Worm (Caenorhabditis elegans) whole organism, L4 larva: ENCODE results near the gene nhr-233.

Experiments
- F26F4.8 ChIP-seq: fragments of 200-800 bp; sonication (Bioruptor generic); conservative IDR thresholded peaks from 2 replicates; pipeline ENCODE4 v1.3.6; 2022; ENCODE audit warnings: missing genetic modification characterization, missing compliant biosample characterization
- F49E8.2 ChIP-seq: sonication (generic microtip); optimal IDR thresholded peaks from 2 replicates; lab custom pipeline; 2016; ENCODE audit warnings: missing compliant biosample characterization, mild to moderate bottlenecking, missing genetic modification characterization, borderline replicate concordance
- Y75B8A.6 ChIP-seq: fragments of 200-800 bp; sonication (Bioruptor generic); IDR thresholded peaks from 2 replicates; pipeline ENCODE4 v1.3.6; 2022; ENCODE audit warnings: missing genetic modification reagents, missing genetic modification characterization, missing compliant biosample characterization
- aly-2 ChIP-seq: sonication (generic microtip); optimal IDR thresholded peaks from 2 replicates; lab custom pipeline; 2018; ENCODE audit warnings: missing biosample characterization, missing genetic modification characterization
- ama-1 ChIP-seq: fragments of 150-350 bp; optimal IDR thresholded peaks from 2 replicates; lab custom pipeline; 2014; ENCODE audit warnings: inconsistent platforms, mixed read lengths
- lin-39 ChIP-seq: fragments of 150-350 bp; optimal IDR thresholded peaks from 2 replicates; lab custom pipeline; 2014; ENCODE audit warnings: missing biosample characterization, missing genetic modification reagents, missing genetic modification characterization
- nhr-11 ChIP-seq: fragments of 150-350 bp; optimal IDR thresholded peaks from 2 replicates; lab custom pipeline; 2014; ENCODE audit warnings: missing biosample characterization, missing genetic modification characterization
- nhr-25 ChIP-seq: sonication (generic microtip); optimal IDR thresholded peaks from 2 replicates; lab custom pipeline; 2017; ENCODE audit warnings: missing genetic modification characterization, mild to moderate bottlenecking, missing compliant biosample characterization, antibody characterized with exemption, moderate library complexity, borderline replicate concordance; ENCODE audit not compliant: insufficient read depth
- nhr-41 ChIP-seq: fragments of 200-800 bp; sonication (Bioruptor generic); IDR thresholded peaks from 2 replicates; pipeline ENCODE4 v1.3.6; 2022; ENCODE audit warnings: missing genetic modification reagents, missing genetic modification characterization, missing compliant biosample characterization
- nhr-6 ChIP-seq: fragments of 150-350 bp; optimal IDR thresholded peaks from 2 replicates; lab custom pipeline; 2014; ENCODE audit warnings: missing biosample characterization, missing genetic modification characterization
- unc-130 ChIP-seq: sonication (generic microtip); optimal IDR thresholded peaks from 2 replicates; lab custom pipeline; 2016; ENCODE audit warnings: missing genetic modification reagents, missing genetic modification characterization, missing compliant biosample characterization
- unc-62 ChIP-seq, 3 experiments: fragments of 150-350 bp in 1 of 3; sonication (generic microtip); optimal IDR thresholded peaks in 2 of 3; peaks in 1 of 3; 1 replicate in 1 of 3; 2 replicates in 2 of 3; lab custom pipeline; 2014 to 2017; ENCODE audit warnings: missing biosample characterization in 3 of 3, missing genetic modification characterization in 3 of 3, missing genetic modification reagents in 3 of 3, missing genotype in 1 of 3
- ztf-11 ChIP-seq: fragments of 150-350 bp; optimal IDR thresholded peaks from 2 replicates; lab custom pipeline; 2014; ENCODE audit warnings: missing biosample characterization, missing genetic modification characterization

DNA sequence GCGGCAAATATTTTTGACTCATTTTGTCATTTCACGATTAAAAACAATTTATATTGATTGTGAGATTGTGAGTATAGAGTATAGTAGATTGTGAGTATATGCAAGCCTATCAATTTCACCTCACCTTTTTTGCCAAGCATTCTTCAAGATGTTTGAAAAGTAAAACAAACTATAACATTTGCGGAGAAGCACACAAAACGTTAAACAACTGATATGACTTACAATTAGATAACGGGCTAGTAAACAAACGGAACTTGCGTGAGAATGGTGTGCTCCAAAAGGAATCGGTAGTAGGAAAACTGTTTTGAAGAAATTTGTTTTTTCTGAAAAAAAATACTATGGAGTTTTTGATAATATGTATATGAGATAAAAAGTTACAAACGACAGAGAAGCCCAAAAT lies 39.5 kb upstream of the nhr-233 start:
- TF ChIP-seq F26F4.8 (GFP tag; lab: Robert Waterston, UW) (no peak), nhr-11 (no peak), F49E8.2 (tag; lab: Kevin White, UChicago) (no peak), nhr-25 (tag; lab: Kevin White, UChicago) (no peak), nhr-41 (GFP tag; lab: Robert Waterston, UW) (no peak), unc-130 (GFP tag; lab: Kevin White, UChicago) (no peak), lin-39 (no peak), unc-62 (GFP tag; optimal IDR thresholded peaks at IDR 0.05 in 1 of 2; lab: Kevin White, UChicago) (no peak), unc-62 (tag; optimal IDR thresholded peaks at IDR 0.05; lab: Kevin White, UChicago) (no peak), ztf-11 (tag; lab: Kevin White, UChicago) (no peak), nhr-6 (no peak), Y75B8A.6 (no peak), ama-1 (lab: Kevin White, UChicago) (no peak), aly-2 (tag; lab: Kevin White, UChicago) (no peak)
